Worm (Caenorhabditis elegans): ENCODE data around the gene T25B9.9.

DNA sequence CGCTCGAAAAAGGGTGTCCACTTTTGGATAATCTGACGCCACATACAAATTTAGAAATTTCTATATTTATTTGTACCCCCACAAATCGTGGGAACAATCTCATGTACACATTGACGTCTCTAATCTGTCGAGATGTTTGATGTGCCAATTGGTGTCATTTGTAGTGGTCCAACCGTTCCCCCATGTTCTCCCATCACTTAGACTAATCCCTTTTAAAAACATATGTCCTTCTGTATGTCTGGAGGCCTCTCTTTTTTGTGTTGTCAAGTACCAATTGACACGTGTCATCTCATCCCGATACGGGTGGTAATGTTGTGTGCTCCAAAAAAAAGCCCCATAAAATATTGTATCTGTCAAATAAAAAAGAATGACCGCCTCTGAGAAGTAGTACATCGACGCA is 24.1 kb upstream of the T25B9.9 start:
- TF ChIP-seq flt-1 (GFP tag; IDR thresholded peaks at IDR 0.05) (no peak), scrt-1 (GFP tag; IDR thresholded peaks at IDR 0.05) (no peak), ama-1 (optimal IDR thresholded peaks at IDR 0.05) (no peak), tbx-11 (GFP tag; IDR thresholded peaks at IDR 0.05) (no peak), ceh-36 (tag; optimal IDR thresholded peaks at IDR 0.05) (peak; percentile 6), tra-4 (tag; optimal IDR thresholded peaks at IDR 0.05) (no peak), hmg-4 (GFP tag; optimal IDR thresholded peaks at IDR 0.05) (no peak)
